Fruit fly (Drosophila melanogaster) whole organism, embryonic: ENCODE measurements around the gene STUB1.

ENCODE experiments used
- Awh ChIP-seq: fragments of 200-800 bp; sonication (Bioruptor generic); IDR thresholded peaks from 2 replicates; pipeline ENCODE4, ENCODE4 v1.3.6; 2022; ENCODE audit warnings: missing biosample characterization, missing genetic modification characterization
- Bdp1 ChIP-seq: fragments of 200-800 bp; sonication (Bioruptor generic); optimal IDR thresholded peaks from 3 replicates; lab custom pipeline; 2016; ENCODE audit warnings: missing biosample characterization, missing genetic modification characterization
- C15 ChIP-seq: fragments of 200-800 bp; sonication (Bioruptor generic); IDR thresholded peaks from 3 replicates; pipeline ENCODE4 v1.3.6; 2022; ENCODE audit warnings: missing biosample characterization, missing genetic modification characterization
- CG10267 ChIP-seq: fragments of 200-800 bp; sonication (Bioruptor generic); optimal IDR thresholded peaks from 2 replicates; lab custom pipeline; 2018; ENCODE audit warnings: missing biosample characterization, mild to moderate bottlenecking, missing genetic modification characterization, moderate library complexity
- CG11247 ChIP-seq: fragments of 200-800 bp; sonication (Bioruptor generic); IDR thresholded peaks from 2 replicates; pipeline ENCODE4 v1.3.6; 2022; ENCODE audit warnings: missing biosample characterization, missing genetic modification characterization
- CG11560 ChIP-seq: fragments of 200-800 bp; sonication (Bioruptor generic); IDR thresholded peaks from 3 replicates; pipeline ENCODE4 v1.3.6; 2022; ENCODE audit warnings: missing biosample characterization, missing genetic modification characterization
- CG12299 ChIP-seq: fragments of 200-800 bp; sonication (Bioruptor generic); optimal IDR thresholded peaks from 2 replicates; lab custom pipeline; 2018; ENCODE audit warnings: missing biosample characterization, mild to moderate bottlenecking, missing genetic modification characterization
- CG12391 ChIP-seq: fragments of 200-800 bp; sonication (Bioruptor generic); optimal IDR thresholded peaks from 3 replicates; lab custom pipeline; 2018; ENCODE audit warnings: missing biosample characterization, mild to moderate bottlenecking, missing genetic modification characterization, moderate library complexity
- CG12942 ChIP-seq: fragments of 200-800 bp; sonication (Bioruptor generic); optimal IDR thresholded peaks from 3 replicates; lab custom pipeline; 2016; ENCODE audit warnings: missing biosample characterization, missing genetic modification characterization
- CG15514 ChIP-seq: fragments of 200-800 bp; sonication (Bioruptor generic); optimal IDR thresholded peaks from 3 replicates; lab custom pipeline; 2017; ENCODE audit warnings: missing biosample characterization, missing genetic modification characterization, mild to moderate bottlenecking, moderate library complexity, missing genetic modification reagents
- CG17912 ChIP-seq: fragments of 200-800 bp; sonication (Bioruptor generic); optimal IDR thresholded peaks from 2 replicates; lab custom pipeline; 2018; ENCODE audit warnings: missing biosample characterization, mild to moderate bottlenecking, missing genetic modification characterization
- CG18619 ChIP-seq: fragments of 200-800 bp; sonication (Bioruptor generic); optimal IDR thresholded peaks from 3 replicates; lab custom pipeline; 2017; ENCODE audit warnings: missing biosample characterization, mild to moderate bottlenecking, missing genetic modification characterization
- CG2116 ChIP-seq: fragments of 200-800 bp; sonication (Bioruptor generic); optimal IDR thresholded peaks from 3 replicates; lab custom pipeline; 2018; ENCODE audit warnings: missing biosample characterization, mild to moderate bottlenecking, missing genetic modification characterization
- CG30403 ChIP-seq: fragments of 200-800 bp; sonication (Bioruptor generic); optimal IDR thresholded peaks from 3 replicates; lab custom pipeline; 2016; ENCODE audit warnings: missing biosample characterization, missing genetic modification characterization
- CG31224 ChIP-seq: fragments of 200-800 bp; sonication (Bioruptor generic); IDR thresholded peaks from 2 replicates; pipeline ENCODE4 v1.3.6; 2022; ENCODE audit warnings: missing biosample characterization, missing genetic modification characterization
- CG32767 ChIP-seq: fragments of 200-800 bp; sonication (Bioruptor generic); IDR thresholded peaks from 2 replicates; pipeline ENCODE4 v1.3.6; 2022; ENCODE audit warnings: missing biosample characterization, missing genetic modification characterization
- CG33213 ChIP-seq: fragments of 200-800 bp; sonication (Bioruptor generic); optimal IDR thresholded peaks from 3 replicates; lab custom pipeline; 2016; ENCODE audit warnings: missing biosample characterization, missing genetic modification characterization
- CG3995 ChIP-seq: fragments of 200-800 bp; sonication (Bioruptor generic); optimal IDR thresholded peaks from 3 replicates; lab custom pipeline; 2016; ENCODE audit warnings: missing biosample characterization, missing genetic modification characterization
- CG4404 ChIP-seq: fragments of 200-800 bp; sonication (Bioruptor generic); IDR thresholded peaks from 2 replicates; pipeline ENCODE4 v1.3.6; 2022; ENCODE audit warnings: missing biosample characterization, missing genetic modification characterization
- CG5180 ChIP-seq: fragments of 200-800 bp; sonication (Bioruptor generic); optimal IDR thresholded peaks from 3 replicates; lab custom pipeline; 2017; ENCODE audit warnings: missing biosample characterization, missing genetic modification characterization, mild to moderate bottlenecking, moderate library complexity, missing genetic modification reagents
- CG6689 ChIP-seq: fragments of 200-800 bp; sonication (Bioruptor generic); IDR thresholded peaks from 2 replicates; pipeline ENCODE4 v1.3.6; 2022; ENCODE audit warnings: missing biosample characterization, missing genetic modification characterization
- CG7556 ChIP-seq: fragments of 200-800 bp; sonication (Bioruptor generic); optimal IDR thresholded peaks from 2 replicates; lab custom pipeline; 2017; ENCODE audit warnings: missing biosample characterization, mild to moderate bottlenecking, missing genetic modification characterization
- CG9215 ChIP-seq: fragments of 200-800 bp; sonication (Bioruptor generic); IDR thresholded peaks from 2 replicates; pipeline ENCODE4 v1.3.6; 2022; ENCODE audit warnings: missing biosample characterization, missing genetic modification characterization
- CG9797 ChIP-seq: fragments of 200-800 bp; sonication (Bioruptor generic); optimal IDR thresholded peaks from 3 replicates; lab custom pipeline; 2018; ENCODE audit warnings: missing biosample characterization, mild to moderate bottlenecking, missing genetic modification characterization
- Dll ChIP-seq: fragments of 200-800 bp; sonication (Bioruptor generic); IDR thresholded peaks from 4 replicates; pipeline ENCODE4 v1.3.6; 2022; ENCODE audit warnings: missing biosample characterization, missing genetic modification characterization; ENCODE audit not compliant: partially characterized antibody
- Doc2 ChIP-seq: fragments of 200-800 bp; sonication (Bioruptor generic); IDR thresholded peaks from 2 replicates; pipeline ENCODE4 v1.3.6; 2022; ENCODE audit warnings: missing biosample characterization, missing genetic modification characterization
- Doc3 ChIP-seq: fragments of 200-800 bp; sonication (Bioruptor generic); IDR thresholded peaks from 3 replicates; pipeline ENCODE4 v1.3.6; 2022; ENCODE audit warnings: missing biosample characterization, missing genetic modification characterization; ENCODE audit not compliant: partially characterized antibody
- Ets65A ChIP-seq: fragments of 200-800 bp; sonication (Bioruptor generic); peaks from one replicate; lab custom pipeline; 2016; ENCODE audit warnings: missing biosample characterization, missing genetic modification characterization
- Lim3 ChIP-seq: fragments of 200-800 bp; sonication (Bioruptor generic); IDR thresholded peaks from 2 replicates; pipeline ENCODE4 v1.3.6; 2022; ENCODE audit warnings: missing biosample characterization, missing genetic modification characterization
- MBD-R2 ChIP-seq: fragments of 200-800 bp; sonication (Bioruptor generic); IDR thresholded peaks from 2 replicates; pipeline ENCODE4 v1.3.6; 2022; ENCODE audit warnings: missing biosample characterization, missing genetic modification characterization
- Med ChIP-seq: fragments of 200-800 bp; sonication (Bioruptor generic); peaks from one replicate; lab custom pipeline; 2016; ENCODE audit warnings: missing biosample characterization, missing genetic modification characterization, mild to moderate bottlenecking, inconsistent platforms, moderate library complexity
- Nf-YB ChIP-seq: fragments of 200-800 bp; sonication (Bioruptor generic); optimal IDR thresholded peaks from 3 replicates; lab custom pipeline; 2019; ENCODE audit warnings: missing biosample characterization, mild to moderate bottlenecking, missing genetic modification characterization, moderate library complexity
- Nf-YC ChIP-seq: fragments of 200-800 bp; optimal IDR thresholded peaks from 3 replicates; lab custom pipeline; 2019; ENCODE audit warnings: missing biosample characterization, mild to moderate bottlenecking, missing genetic modification characterization, moderate library complexity
- NfI ChIP-seq: fragments of 200-800 bp; sonication (Bioruptor generic); optimal IDR thresholded peaks from 3 replicates; lab custom pipeline; 2018; ENCODE audit warnings: missing biosample characterization, mild to moderate bottlenecking, missing genetic modification characterization, moderate library complexity
- Spps ChIP-seq: fragments of 200-800 bp; sonication (Bioruptor generic); optimal IDR thresholded peaks from 2 replicates; lab custom pipeline; 2018; ENCODE audit warnings: missing biosample characterization, mild to moderate bottlenecking, missing genetic modification characterization
- Sry-β ChIP-seq: fragments of 200-800 bp; sonication (Bioruptor generic); optimal IDR thresholded peaks from 2 replicates; lab custom pipeline; 2018; ENCODE audit warnings: missing biosample characterization, mild to moderate bottlenecking, missing genetic modification characterization, moderate library complexity
- ara ChIP-seq: fragments of 200-800 bp; sonication (Bioruptor generic); IDR thresholded peaks from 2 replicates; pipeline ENCODE4 v1.3.6; 2022; ENCODE audit warnings: missing biosample characterization, missing genetic modification characterization
- btn ChIP-seq: fragments of 200-800 bp; sonication (Bioruptor generic); optimal IDR thresholded peaks from 2 replicates; lab custom pipeline; 2016; ENCODE audit warnings: missing biosample characterization, missing genetic modification characterization
- corto ChIP-seq: fragments of 200-800 bp; sonication (Bioruptor generic); optimal IDR thresholded peaks from 2 replicates; lab custom pipeline; 2016; ENCODE audit warnings: missing biosample characterization, mild to moderate bottlenecking, missing genetic modification characterization, moderate library complexity
- dan ChIP-seq: fragments of 200-800 bp; sonication (Bioruptor generic); IDR thresholded peaks from 2 replicates; pipeline ENCODE4 v1.3.6; 2022; ENCODE audit warnings: missing biosample characterization, missing genetic modification characterization
- dati ChIP-seq: fragments of 200-800 bp; sonication (Bioruptor generic); IDR thresholded peaks from 2 replicates; pipeline ENCODE4 v1.3.6; 2022; ENCODE audit warnings: missing biosample characterization, missing genetic modification characterization
- grn ChIP-seq: fragments of 200-800 bp; sonication (Bioruptor generic); optimal IDR thresholded peaks from 3 replicates; lab custom pipeline; 2017; ENCODE audit warnings: missing biosample characterization, missing genetic modification characterization
- gsb-n ChIP-seq: fragments of 200-800 bp; sonication (Bioruptor generic); optimal IDR thresholded peaks from 3 replicates; lab custom pipeline; 2018; ENCODE audit warnings: missing biosample characterization, mild to moderate bottlenecking, missing genetic modification characterization
- insv ChIP-seq, 2 experiments: fragments of 200-800 bp; sonication (Bioruptor generic); optimal IDR thresholded peaks; 3 replicates each; lab custom pipeline; 2016 to 2018; ENCODE audit warnings: missing biosample characterization in 2 of 2, missing genetic modification characterization in 2 of 2
- jing ChIP-seq: fragments of 200-800 bp; sonication (Bioruptor generic); optimal IDR thresholded peaks from 2 replicates; lab custom pipeline; 2018; ENCODE audit warnings: missing biosample characterization, mild to moderate bottlenecking, missing genetic modification characterization
- oc ChIP-seq: fragments of 200-800 bp; sonication (Bioruptor generic); optimal IDR thresholded peaks from 2 replicates; lab custom pipeline; 2018; ENCODE audit warnings: missing biosample characterization, mild to moderate bottlenecking, missing genetic modification characterization, moderate library complexity
- pzg ChIP-seq: fragments of 200-800 bp; sonication (Bioruptor generic); optimal IDR thresholded peaks from 3 replicates; lab custom pipeline; 2018; ENCODE audit warnings: missing biosample characterization, mild to moderate bottlenecking, missing genetic modification characterization, moderate library complexity
- ranshi ChIP-seq: fragments of 200-800 bp; sonication (Bioruptor generic); IDR thresholded peaks from 2 replicates; pipeline ENCODE4 v1.3.6; 2022; ENCODE audit warnings: missing biosample characterization, missing genetic modification characterization
- repo ChIP-seq: fragments of 200-800 bp; sonication (Bioruptor generic); optimal IDR thresholded peaks from 2 replicates; lab custom pipeline; 2016; ENCODE audit warnings: missing biosample characterization, missing genetic modification characterization
- salm ChIP-seq: fragments of 200-800 bp; sonication (Bioruptor generic); optimal IDR thresholded peaks from 2 replicates; lab custom pipeline; 2018; ENCODE audit warnings: missing biosample characterization, mild to moderate bottlenecking, missing genetic modification characterization
- tio ChIP-seq: fragments of 200-800 bp; sonication (Bioruptor generic); optimal IDR thresholded peaks from 2 replicates; lab custom pipeline; 2017; ENCODE audit warnings: missing biosample characterization, missing genetic modification characterization, inconsistent platforms
- trem ChIP-seq: fragments of 200-800 bp; optimal IDR thresholded peaks from 3 replicates; lab custom pipeline; 2019; ENCODE audit warnings: missing biosample characterization, mild to moderate bottlenecking, missing genetic modification characterization, moderate library complexity
- vvl ChIP-seq: fragments of 200-800 bp; sonication (Bioruptor generic); IDR thresholded peaks from 2 replicates; pipeline ENCODE4 v1.3.6; 2022; ENCODE audit warnings: missing biosample characterization, missing genetic modification characterization

STUB1 gene

dm6 chr2L:10396488-10396824, 40.9 kb upstream of the STUB1 start, which contains the start of gene Cnot4 (continued):
- TF ChIP-seq tio (GFP tag; lab: Kevin White, UChicago), result no peak
- TF ChIP-seq dati (GFP tag; lab: Robert Waterston, UW), result no peak
- peak; percentile 44 for TF ChIP-seq gsb-n (tag; lab: Kevin White, UChicago)
- no peak for TF ChIP-seq grn (GFP tag; lab: Kevin White, UChicago)
- no peak for TF ChIP-seq CG7556 (GFP tag; lab: Kevin White, UChicago)
- no peak for TF ChIP-seq CG6689 (GFP tag; lab: Robert Waterston, UW)
- no peak for TF ChIP-seq CG32767 (GFP tag; lab: Robert Waterston, UW)
- peak; percentile 14; the same call in 1 of the 2 replicates for TF ChIP-seq vvl (GFP tag; lab: Robert Waterston, UW)
- TF ChIP-seq C15, result no peak
- TF ChIP-seq Awh, result no peak
- no peak for TF ChIP-seq CG12942 (GFP tag; lab: Kevin White, UChicago)
- no peak for TF ChIP-seq Spps (tag; lab: Kevin White, UChicago)
- TF ChIP-seq CG15514 (GFP tag; lab: Kevin White, UChicago), result peak; percentile 25
- no peak for TF ChIP-seq CG30403 (GFP tag; lab: Kevin White, UChicago)
- TF ChIP-seq Bdp1 (GFP tag; lab: Kevin White, UChicago), result no peak
- no peak for TF ChIP-seq Nf-YB
- TF ChIP-seq CG9797 (GFP tag; lab: Kevin White, UChicago), result no peak
- TF ChIP-seq NfI (GFP tag; lab: Kevin White, UChicago), result no peak
- no peak for TF ChIP-seq ranshi (GFP tag; lab: Robert Waterston, UW)
- no peak for TF ChIP-seq oc
- no peak for TF ChIP-seq CG33213 (GFP tag; lab: Kevin White, UChicago)
- TF ChIP-seq insv (GFP tag; optimal IDR thresholded peaks at IDR 0.05; lab: Kevin White, UChicago), result no peak
- TF ChIP-seq CG18619 (GFP tag; lab: Kevin White, UChicago), result no peak
- no peak for TF ChIP-seq Doc2 (GFP tag; lab: Robert Waterston, UW)
- no peak for TF ChIP-seq ara (GFP tag; lab: Robert Waterston, UW)
- no peak for TF ChIP-seq Ets65A
- no peak for TF ChIP-seq MBD-R2
- TF ChIP-seq CG12391 (tag; lab: Kevin White, UChicago), result peak; percentile 33
- no peak for TF ChIP-seq CG9215 (GFP tag; lab: Robert Waterston, UW)
- TF ChIP-seq CG17912 (GFP tag; lab: Kevin White, UChicago), result no peak
- TF ChIP-seq Dll (GFP tag; lab: Robert Waterston, UW), result peak; percentile 39; the same call in 2 of the 4 replicates
- TF ChIP-seq CG4404 (GFP tag; lab: Robert Waterston, UW), result no peak
- peak; percentile 38 for TF ChIP-seq trem (tag; lab: Kevin White, UChicago)
- TF ChIP-seq Sry-β (GFP tag; lab: Kevin White, UChicago), result peak; percentile 78
- no peak for TF ChIP-seq CG12299 (tag; lab: Kevin White, UChicago)
- TF ChIP-seq Lim3 (GFP tag; lab: Robert Waterston, UW), result no peak
- no peak for TF ChIP-seq jing
- TF ChIP-seq dan (GFP tag; lab: Robert Waterston, UW), result no peak
- no peak for TF ChIP-seq CG31224 (GFP tag; lab: Robert Waterston, UW)
- TF ChIP-seq Med (GFP tag; lab: Kevin White, UChicago), result no peak
- TF ChIP-seq Doc3 (GFP tag; lab: Robert Waterston, UW), result peak; percentile 38; the same call in 1 of the 3 replicates
- no peak for TF ChIP-seq corto (GFP tag; lab: Kevin White, UChicago)
- TF ChIP-seq btn (GFP tag; lab: Kevin White, UChicago), result no peak
- no peak for TF ChIP-seq salm (tag; lab: Kevin White, UChicago)
- TF ChIP-seq CG2116 (GFP tag; lab: Kevin White, UChicago), result peak; percentile 97
- TF ChIP-seq CG11247 (GFP tag; lab: Robert Waterston, UW), result no peak
- peak; percentile 97 for TF ChIP-seq CG11560 (tag; lab: Robert Waterston, UW)
- no peak for TF ChIP-seq CG5180 (GFP tag; lab: Kevin White, UChicago)
- no peak for TF ChIP-seq Nf-YC
- peak; percentile 31 for TF ChIP-seq pzg
- no peak for TF ChIP-seq repo (GFP tag; lab: Kevin White, UChicago)
- peak; percentile 96 for TF ChIP-seq CG3995
- peak; percentile 35 for TF ChIP-seq CG10267
